Worm (Caenorhabditis elegans) whole organism, early embryonic: Measurements from ENCODE around the gene str-102.

Experiments used
- ama-1 ChIP-seq: fragments of 150-350 bp; optimal IDR thresholded peaks from 2 replicates; lab custom pipeline; 2014
- pes-1 ChIP-seq: fragments of 200-800 bp; sonication (Bioruptor generic); IDR thresholded peaks from 2 replicates; pipeline ENCODE4 v1.3.6; 2022; ENCODE audit warnings: missing genetic modification reagents, missing genetic modification characterization, missing compliant biosample characterization

DNA sequence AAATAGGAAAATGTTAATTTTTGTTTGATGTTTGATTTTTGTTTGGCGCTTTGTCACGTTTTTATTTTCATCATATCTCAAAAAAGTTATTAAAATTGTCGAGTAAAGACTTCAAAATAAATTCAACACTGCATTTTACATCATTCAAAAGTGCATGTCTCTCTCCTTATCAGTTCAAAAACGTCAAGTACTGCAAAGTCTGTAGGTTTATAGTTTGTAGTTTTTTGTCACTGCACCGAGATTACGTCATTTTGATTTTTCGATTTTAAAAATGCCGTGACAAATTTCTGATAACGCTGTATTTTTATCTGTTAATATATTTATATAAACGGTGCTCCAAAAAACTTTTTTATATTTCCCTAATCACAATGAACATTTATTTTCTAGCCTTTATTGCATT is 30.2 kb upstream of the str-102 start, which contains the start of gene C29F3.7:
- TF ChIP-seq pes-1 (GFP tag; lab: Robert Waterston, UW) (no peak), ama-1 (no peak)
